In the genomic region with DNA sequence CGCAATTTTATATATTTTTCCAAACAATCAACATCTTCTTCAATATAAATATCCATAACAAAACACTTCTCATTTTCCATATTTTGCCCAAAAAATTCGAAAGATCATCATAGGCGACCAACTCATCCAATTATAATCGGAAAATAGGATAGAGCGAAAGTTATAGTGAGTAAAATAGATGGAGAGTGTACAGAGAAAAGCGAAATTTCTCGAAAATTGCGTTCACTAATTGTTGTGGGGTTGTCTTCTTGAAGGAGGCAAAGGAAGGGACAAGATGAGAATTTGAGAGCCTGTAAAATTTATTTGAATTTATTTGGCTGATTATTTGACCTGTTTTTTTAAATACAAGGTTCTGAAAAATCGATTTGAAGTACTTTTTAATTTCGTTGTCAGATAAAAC, we compare ENCODE assay signal across 6 worm cellular contexts.
TF ChIP-seq lines count a peak whose summit lies in the region.

No protein-coding gene starts in this region.

TF ChIP-seq in whole organism, L1 larva, 84 proteins besides CTCF, POLR2A, EP300 and RAD21:
- no peak for TF ChIP-seq fkh-8 (tag; optimal IDR thresholded peaks at IDR 0.05; lab: Kevin White, UChicago)
- TF ChIP-seq swsn-7 (tag; optimal IDR thresholded peaks at IDR 0.05; lab: Kevin White, UChicago), result peak; percentile 15
- TF ChIP-seq efl-1 (optimal IDR thresholded peaks at IDR 0.05; lab: Kevin White, UChicago), result no peak
- peak in 1 of 2 experiments; percentile 89 for TF ChIP-seq efl-1 (GFP tag; optimal IDR thresholded peaks at IDR 0.05 in 1 of 2; lab: Kevin White, UChicago)
- no peak for TF ChIP-seq Y116A8C.19 (tag; optimal IDR thresholded peaks at IDR 0.05; lab: Kevin White, UChicago; ENCODE audit: borderline replicate concordance)
- no peak for TF ChIP-seq egl-27 (tag; optimal IDR thresholded peaks at IDR 0.05; lab: Kevin White, UChicago)
- TF ChIP-seq lin-14 (GFP tag; optimal IDR thresholded peaks at IDR 0.05; lab: Kevin White, UChicago), result peak; percentile 52
- peak; percentile 31 for TF ChIP-seq ceh-8 (GFP tag; optimal IDR thresholded peaks at IDR 0.05; lab: Kevin White, UChicago)
- TF ChIP-seq skn-1 (tag; optimal IDR thresholded peaks at IDR 0.05; lab: Kevin White, UChicago), result no peak
- TF ChIP-seq lsy-2 (tag; optimal IDR thresholded peaks at IDR 0.05; lab: Kevin White, UChicago), result peak in 1 of 2 experiments; percentile 25
- peak; percentile 61 for TF ChIP-seq nhr-85 (tag; lab: Kevin White, UChicago)
- no peak for TF ChIP-seq fkh-4 (tag; optimal IDR thresholded peaks at IDR 0.05; lab: Kevin White, UChicago; ENCODE audit: borderline replicate concordance)
- TF ChIP-seq blmp-1 (tag; optimal IDR thresholded peaks at IDR 0.05; lab: Kevin White, UChicago), result peak; percentile 96

TF ChIP-seq in whole organism, L2 larva, 48 proteins besides CTCF, POLR2A, EP300 and RAD21 (continues in another document):
- TF ChIP-seq crh-2 (tag; optimal IDR thresholded peaks at IDR 0.05; lab: Kevin White, UChicago) (no peak), alr-1 (tag; optimal IDR thresholded peaks at IDR 0.05; lab: Kevin White, UChicago) (no peak), blmp-1 (tag; optimal IDR thresholded peaks at IDR 0.05; lab: Kevin White, UChicago; ENCODE audit: insufficient read depth) (peak; percentile 32), dmd-4 (tag; optimal IDR thresholded peaks at IDR 0.05; lab: Kevin White, UChicago) (no peak), mab-5 (tag; optimal IDR thresholded peaks at IDR 0.05; lab: Kevin White, UChicago) (no peak), unc-62 (GFP tag; optimal IDR thresholded peaks at IDR 0.05; lab: Kevin White, UChicago) (no peak), nhr-129 (tag; optimal IDR thresholded peaks at IDR 0.05; lab: Kevin White, UChicago) (no peak), nhr-6 (tag; optimal IDR thresholded peaks at IDR 0.05; lab: Kevin White, UChicago) (no peak), lin-11 (tag; optimal IDR thresholded peaks at IDR 0.05; lab: Kevin White, UChicago) (no peak), mdl-1 (tag; optimal IDR thresholded peaks at IDR 0.05; lab: Kevin White, UChicago) (no peak), nhr-25 (tag; optimal IDR thresholded peaks at IDR 0.05; lab: Kevin White, UChicago) (peak; percentile 55), F13H6.1 (tag; optimal IDR thresholded peaks at IDR 0.05; lab: Kevin White, UChicago) (no peak), lin-13 (GFP tag; optimal IDR thresholded peaks at IDR 0.05; lab: Kevin White, UChicago) (no peak), nhr-237 (tag; optimal IDR thresholded peaks at IDR 0.05; lab: Kevin White, UChicago) (no peak), lin-39 (tag; optimal IDR thresholded peaks at IDR 0.05; lab: Kevin White, UChicago) (no peak), fos-1 (tag; optimal IDR thresholded peaks at IDR 0.05; lab: Kevin White, UChicago) (no peak)

TF ChIP-seq in whole organism, L3 larva, 47 proteins besides CTCF, POLR2A, EP300 and RAD21:
- no peak for TF ChIP-seq aly-2 (tag; optimal IDR thresholded peaks at IDR 0.05; lab: Kevin White, UChicago)
- peak; percentile 2 for TF ChIP-seq nhr-23 (tag; optimal IDR thresholded peaks at IDR 0.05; lab: Kevin White, UChicago)
- no peak for TF ChIP-seq skn-1 (tag; optimal IDR thresholded peaks at IDR 0.05; lab: Kevin White, UChicago)
TF ChIP-seq in whole organism, L3 larva: peak in this region for 1.

TF ChIP-seq in whole organism, L4 larva, 104 proteins besides CTCF, POLR2A, EP300 and RAD21:
- TF ChIP-seq rbr-2 (tag; optimal IDR thresholded peaks at IDR 0.05; lab: Kevin White, UChicago), result peak; percentile 5
- no peak for TF ChIP-seq ZK337.2 (GFP tag; IDR thresholded peaks at IDR 0.05; lab: Robert Waterston, UW)
TF ChIP-seq in whole organism, L4 larva: peak in this region for 1.

TF ChIP-seq in whole organism, late embryonic, 69 proteins besides CTCF, POLR2A, EP300 and RAD21:
- TF ChIP-seq nhr-232 (tag; optimal IDR thresholded peaks at IDR 0.05; lab: Kevin White, UChicago), result no peak
- peak; percentile 30 for TF ChIP-seq unc-42 (tag; optimal IDR thresholded peaks at IDR 0.05; lab: Kevin White, UChicago)
- no peak for TF ChIP-seq ceh-31 (tag; optimal IDR thresholded peaks at IDR 0.05; lab: Kevin White, UChicago)

TF ChIP-seq in whole organism, mixed stage, embryonic, 35 proteins besides CTCF, POLR2A, EP300 and RAD21:
- TF ChIP-seq elt-3 (tag; optimal IDR thresholded peaks at IDR 0.05; lab: Kevin White, UChicago), result no peak
- no peak for TF ChIP-seq M03D4.4 (tag; optimal IDR thresholded peaks at IDR 0.05; lab: Kevin White, UChicago)
- TF ChIP-seq nhr-28 (tag; optimal IDR thresholded peaks at IDR 0.05; lab: Kevin White, UChicago), result no peak
- no peak for TF ChIP-seq unc-62 (GFP tag; optimal IDR thresholded peaks at IDR 0.05; lab: Kevin White, UChicago)
- TF ChIP-seq hlh-1 (tag; optimal IDR thresholded peaks at IDR 0.05; lab: Kevin White, UChicago), result no peak
- TF ChIP-seq bed-3 (GFP tag; optimal IDR thresholded peaks at IDR 0.05; lab: Kevin White, UChicago), result no peak
- TF ChIP-seq ztf-11 (tag; optimal IDR thresholded peaks at IDR 0.05; lab: Kevin White, UChicago), result no peak
- no peak for TF ChIP-seq elt-1 (tag; optimal IDR thresholded peaks at IDR 0.05; lab: Kevin White, UChicago; ENCODE audit: borderline replicate concordance, insufficient read depth)
- TF ChIP-seq nhr-237 (tag; optimal IDR thresholded peaks at IDR 0.05; lab: Kevin White, UChicago), result no peak
- TF ChIP-seq nhr-2 (tag; optimal IDR thresholded peaks at IDR 0.05; lab: Kevin White, UChicago), result no peak
- peak; percentile 30 for TF ChIP-seq ceh-43 (GFP tag; optimal IDR thresholded peaks at IDR 0.05; lab: Kevin White, UChicago)
- TF ChIP-seq blmp-1 (tag; optimal IDR thresholded peaks at IDR 0.05; lab: Kevin White, UChicago), result peak; percentile 94
- no peak for TF ChIP-seq pha-4 (tag; optimal IDR thresholded peaks at IDR 0.05; lab: Kevin White, UChicago)
- peak; percentile 79 for TF ChIP-seq ces-1 (GFP tag; optimal IDR thresholded peaks at IDR 0.05; lab: Kevin White, UChicago)
